Fruit fly (Drosophila melanogaster) S2 (cell line): Measurements from ENCODE around the gene Ac13E.

Experiments used
- CG8478 ChIP-seq: fragments of >200 bp; optimal IDR thresholded peaks from 2 replicates; lab custom pipeline; 2018
- CTCF ChIP-seq, 2 experiments: fragments of >200 bp; optimal IDR thresholded peaks; 2 replicates each; lab custom pipeline; 2018

Ac13E gene

DNA sequence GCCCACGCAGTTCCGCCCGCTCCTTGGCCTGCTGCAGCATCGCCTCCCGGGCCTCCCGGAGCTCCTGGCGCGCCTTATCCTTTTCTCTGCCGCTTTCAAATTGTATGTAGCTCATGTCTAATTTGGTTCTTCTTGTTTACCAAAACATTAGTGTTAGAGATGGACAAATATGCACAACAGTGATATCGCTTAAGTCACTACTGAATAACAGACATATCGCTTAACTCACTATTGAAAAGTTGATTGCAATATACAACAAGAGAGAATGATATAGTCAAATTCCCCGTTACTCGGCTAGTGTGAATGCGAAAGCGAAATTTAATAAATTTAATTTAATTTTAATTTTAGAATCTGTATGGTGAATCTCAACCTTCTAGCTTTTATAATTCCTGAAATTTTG lies 20.3 kb upstream of the Ac13E start, which contains the start of gene CG9213:
TSS of gene CG9213 (minus strand) at position 152 of the 400 bp plus-strand sequence.
- TF ChIP-seq CG8478 (lab: Kevin White, UChicago) (no peak), CTCF (optimal IDR thresholded peaks at IDR 0.05; lab: Kevin White, UChicago) (no peak)

DNA sequence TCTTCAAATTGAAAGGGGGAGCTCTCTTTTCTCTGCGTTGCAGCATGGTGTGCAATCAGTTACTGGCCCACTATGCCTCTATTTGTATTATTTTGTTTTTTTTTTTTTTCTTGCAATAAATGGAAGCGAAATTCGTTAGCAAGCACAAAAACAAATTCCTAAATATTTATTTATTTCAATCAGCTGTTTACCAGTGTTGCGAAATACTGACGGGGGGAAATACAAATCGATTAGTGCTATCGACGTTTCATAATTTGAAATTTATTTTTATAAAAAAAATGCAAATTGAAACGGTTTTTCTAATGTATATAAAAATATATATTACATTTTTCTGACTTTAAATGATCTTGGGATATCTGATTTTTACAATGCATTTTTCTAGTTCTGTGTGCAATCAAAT lies 17.9 kb upstream of the Ac13E start, which contains the start of gene CG15643:
TSS of gene CG15643 (minus strand) at position 211 of the 400 bp plus-strand sequence.
- TF ChIP-seq CG8478 (lab: Kevin White, UChicago) (no peak), CTCF (optimal IDR thresholded peaks at IDR 0.05; lab: Kevin White, UChicago) (no peak)

dm6 chrX:15568983-15569370 lies 14.9 kb upstream of the Ac13E start, which contains the start of gene CG7860:
Gene CG7860, plus strand, starts transcription at chrX:15568993.
- TF ChIP-seq CTCF (optimal IDR thresholded peaks at IDR 0.05; lab: Kevin White, UChicago) (no peak), CG8478 (lab: Kevin White, UChicago) (no peak)

- TF ChIP-seq CTCF (optimal IDR thresholded peaks at IDR 0.05; lab: Kevin White, UChicago): no peak
- TF ChIP-seq CG8478 (lab: Kevin White, UChicago): no peak
Observed at dm6 chrX:15568353-15568982, 14.4 kb upstream of the Ac13E start.

DNA sequence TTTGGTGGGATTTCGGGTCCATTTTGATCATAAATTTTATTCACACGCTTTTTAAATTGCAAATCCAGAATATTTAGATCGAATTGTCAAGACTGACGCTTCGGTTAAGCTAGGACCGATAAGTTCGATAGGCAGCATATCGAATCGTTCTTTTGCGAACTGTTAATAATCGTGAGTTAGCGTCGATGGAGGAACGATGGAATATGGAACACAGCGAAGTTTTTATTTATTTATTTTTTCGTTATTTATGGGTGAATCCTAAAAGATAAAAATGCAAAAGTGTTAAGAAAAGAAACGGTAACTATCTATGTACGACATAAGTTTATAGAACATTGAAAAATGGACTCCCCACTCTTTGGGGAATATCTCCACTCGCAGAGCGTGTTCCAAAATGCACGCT lies 1.9 kb upstream of the Ac13E start, which contains the start of gene CG42300:
TSS of gene CG42300 (minus strand) at position 101 of the 400 bp plus-strand sequence.
- TF ChIP-seq CTCF (optimal IDR thresholded peaks at IDR 0.05; lab: Kevin White, UChicago) (no peak), CG8478 (lab: Kevin White, UChicago) (no peak)

dm6 chrX:15552472-15552888 lies 1.6 kb downstream of the Ac13E start:
- no peak for TF ChIP-seq CG8478 (lab: Kevin White, UChicago)
- no peak for TF ChIP-seq CTCF (optimal IDR thresholded peaks at IDR 0.05; lab: Kevin White, UChicago)

DNA sequence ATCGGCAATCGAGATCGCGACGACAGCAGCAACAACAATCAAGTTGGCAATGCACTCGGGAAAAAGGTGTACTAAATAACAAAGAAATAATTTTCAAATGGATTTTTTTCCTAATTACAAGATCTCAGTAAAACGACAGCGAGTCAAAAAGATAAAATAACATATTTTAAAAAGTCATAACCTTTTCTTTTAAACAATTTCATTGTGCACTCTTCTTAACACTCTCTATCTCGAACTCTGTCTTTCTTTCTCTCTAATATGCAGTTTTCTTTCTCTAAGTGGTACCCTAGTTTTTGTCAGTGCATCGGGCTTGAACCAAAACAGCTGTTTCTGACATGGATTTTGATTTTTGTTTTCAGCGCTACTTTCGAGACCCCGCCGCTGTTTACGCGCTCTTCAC lies 5.0 kb downstream of the Ac13E start:
- TF ChIP-seq CTCF (optimal IDR thresholded peaks at IDR 0.05; lab: Kevin White, UChicago) (no peak), CG8478 (lab: Kevin White, UChicago) (no peak)

dm6 chrX:15545467-15546197 lies 8.4 kb downstream of the Ac13E start:
- TF ChIP-seq CG8478 (lab: Kevin White, UChicago) (no peak), CTCF (optimal IDR thresholded peaks at IDR 0.05; lab: Kevin White, UChicago) (no peak)

- no peak for TF ChIP-seq CG8478 (lab: Kevin White, UChicago)
- TF ChIP-seq CTCF (optimal IDR thresholded peaks at IDR 0.05; lab: Kevin White, UChicago): no peak
Observed at dm6 chrX:15543479-15544044, 10.5 kb downstream of the Ac13E start.

DNA sequence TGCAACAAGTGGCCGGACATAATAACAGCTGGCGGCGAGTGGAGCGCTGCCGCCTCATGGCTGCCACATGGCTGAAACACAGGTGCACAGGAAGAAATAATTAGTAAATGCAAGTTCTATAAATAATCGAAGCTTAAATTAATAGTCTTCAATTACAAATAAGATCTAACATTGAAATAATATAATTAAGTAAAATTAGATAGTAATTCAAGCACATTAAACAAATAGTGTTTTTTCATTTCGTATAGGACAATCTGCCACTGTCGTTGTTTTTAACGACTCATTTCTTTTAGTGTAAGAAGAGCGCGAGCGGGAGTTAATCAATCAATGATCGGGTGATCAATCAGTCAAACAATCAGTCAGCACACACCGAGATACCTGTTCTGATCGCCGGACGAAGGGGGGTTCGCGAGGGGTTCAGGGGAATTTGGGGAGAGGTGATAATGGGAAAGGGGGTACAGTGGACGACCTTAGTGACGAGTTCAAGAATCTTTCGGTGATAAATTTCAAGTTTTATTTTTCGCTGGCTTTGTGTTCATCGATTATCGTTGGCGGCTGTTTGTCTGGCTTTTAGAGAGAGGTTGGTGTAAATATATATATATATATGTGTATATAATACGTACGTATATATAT lies 14.1 kb downstream of the Ac13E start:
- no peak for TF ChIP-seq CG8478 (lab: Kevin White, UChicago)

DNA sequence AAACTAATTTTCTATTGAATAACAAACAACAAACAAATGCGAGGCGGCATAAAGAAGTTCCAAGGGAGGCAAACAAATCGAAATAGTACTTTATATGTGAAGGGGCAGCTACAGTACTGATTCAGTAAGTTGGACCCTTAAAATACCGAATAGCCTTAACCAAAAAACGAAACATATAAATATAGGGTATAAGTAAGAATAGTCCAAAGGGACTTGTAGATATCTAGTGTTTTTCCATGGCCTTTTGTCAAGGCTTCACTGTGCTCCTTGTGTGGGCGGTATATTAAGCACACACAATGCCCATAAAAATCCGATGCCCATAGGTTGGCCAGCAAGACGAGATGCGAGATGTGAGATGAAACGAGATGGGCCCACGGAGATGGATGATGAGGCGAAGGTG lies 22.0 kb downstream of the Ac13E start:
- no peak for TF ChIP-seq CTCF (optimal IDR thresholded peaks at IDR 0.05; lab: Kevin White, UChicago)
- TF ChIP-seq CG8478 (lab: Kevin White, UChicago): no peak

DNA sequence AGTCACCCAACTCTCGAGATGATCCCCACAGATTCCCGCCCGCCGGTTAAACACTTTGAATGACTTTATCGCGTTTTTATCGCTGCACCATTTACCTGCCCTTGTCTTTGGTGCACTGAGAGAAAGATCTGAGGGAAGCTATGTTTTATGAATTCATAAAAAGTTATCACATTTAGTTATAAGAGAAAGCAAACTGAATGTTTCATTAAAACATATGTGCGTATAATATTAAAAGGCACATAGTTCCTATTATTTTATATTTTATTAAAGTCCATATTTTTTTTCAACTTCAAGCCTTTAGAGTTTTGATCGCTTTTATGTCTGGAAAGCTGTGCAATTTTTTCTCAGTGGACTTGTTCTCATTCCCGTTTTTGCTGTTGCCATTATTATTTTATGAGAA lies 23.7 kb downstream of the Ac13E start:
- TF ChIP-seq CTCF (optimal IDR thresholded peaks at IDR 0.05; lab: Kevin White, UChicago) (no peak), CG8478 (lab: Kevin White, UChicago) (no peak)

dm6 chrX:15529958-15530357 lies 24.1 kb downstream of the Ac13E start:
- TF ChIP-seq CTCF (optimal IDR thresholded peaks at IDR 0.05; lab: Kevin White, UChicago) (no peak), CG8478 (lab: Kevin White, UChicago) (no peak)

DNA sequence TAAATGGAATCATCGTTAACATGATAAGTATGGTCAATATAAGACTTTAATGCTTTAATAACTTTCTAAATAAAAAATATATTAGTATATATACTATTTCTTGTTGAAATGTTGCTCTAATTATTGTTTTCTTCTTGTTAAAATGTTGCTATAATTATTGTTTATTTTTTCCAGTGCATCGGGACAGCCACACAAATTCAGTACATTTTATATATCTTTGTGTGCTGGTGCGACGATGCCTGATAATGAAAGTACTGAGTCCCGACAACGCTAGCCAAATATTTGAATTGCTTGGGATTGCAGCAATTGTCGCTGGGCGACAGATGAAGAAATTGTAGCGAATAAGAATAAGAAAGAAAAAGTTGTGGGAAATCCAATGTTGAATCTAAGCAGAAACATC lies 24.9 kb downstream of the Ac13E start:
- no peak for TF ChIP-seq CTCF (optimal IDR thresholded peaks at IDR 0.05; lab: Kevin White, UChicago)
- TF ChIP-seq CG8478 (lab: Kevin White, UChicago): no peak
